Worm (Caenorhabditis elegans): ENCODE measurements around the gene twf-2.

ce11 chrX:16418396-16418795, 27.6 kb upstream of the twf-2 start:
- TF ChIP-seq athp-1 (tag; optimal IDR thresholded peaks at IDR 0.05) (no peak), sdz-38 (tag; optimal IDR thresholded peaks at IDR 0.05) (no peak), K11D2.4 (GFP tag; IDR thresholded peaks at IDR 0.05) (no peak), ama-1 (optimal IDR thresholded peaks at IDR 0.05) (no peak), ama-1 (GFP tag; optimal IDR thresholded peaks at IDR 0.05) (no peak), Y67H2A.10 (GFP tag; conservative IDR thresholded peaks at IDR 0.05) (no peak), somi-1 (GFP tag; optimal IDR thresholded peaks at IDR 0.05) (no peak), attf-5 (GFP tag; optimal IDR thresholded peaks at IDR 0.05) (no peak), snpc-1.3 (tag; optimal IDR thresholded peaks at IDR 0.05; ENCODE audit: insufficient read depth) (no peak), dpl-1 (GFP tag; optimal IDR thresholded peaks at IDR 0.05) (peak; percentile 28), ztf-28 (GFP tag; IDR thresholded peaks at IDR 0.05) (no peak), nfya-2 (GFP tag; IDR thresholded peaks at IDR 0.05) (no peak), lir-1 (GFP tag; conservative IDR thresholded peaks at IDR 0.05) (no peak), Y56A3A.18 (GFP tag; IDR thresholded peaks at IDR 0.05) (no peak), chd-7 (tag; optimal IDR thresholded peaks at IDR 0.05) (no peak)
